Worm (Caenorhabditis elegans) whole organism, young adult: ENCODE data around the gene srbc-56.

Source experiments
- F57A8.1 ChIP-seq: fragments of 200-800 bp; sonication (Bioruptor generic); optimal IDR thresholded peaks from 2 replicates; lab custom pipeline; 2018; ENCODE audit warnings: mild to moderate bottlenecking, missing genetic modification characterization, moderate library complexity, missing compliant biosample characterization
- Y53F4B.3 ChIP-seq: fragments of 200-800 bp; sonication (Bioruptor generic); IDR thresholded peaks from 2 replicates; pipeline ENCODE4 v1.3.6; 2022; ENCODE audit warnings: missing genetic modification reagents, missing genetic modification characterization, missing compliant biosample characterization
- Y53G8AR.9 ChIP-seq: fragments of 200-800 bp; sonication (Bioruptor generic); conservative IDR thresholded peaks from 2 replicates; pipeline ENCODE4 v1.3.6; 2022; ENCODE audit warnings: missing genetic modification reagents, missing genetic modification characterization, missing compliant biosample characterization
- Y79H2A.3 ChIP-seq: fragments of 200-800 bp; sonication (Bioruptor generic); conservative IDR thresholded peaks from 2 replicates; pipeline ENCODE4 v1.3.6; 2022; ENCODE audit warnings: missing genetic modification reagents, missing genetic modification characterization, missing compliant biosample characterization
- athp-1 ChIP-seq: sonication (generic microtip); optimal IDR thresholded peaks from 2 replicates; lab custom pipeline; 2017; ENCODE audit warnings: mild to moderate bottlenecking, missing genetic modification characterization, missing compliant biosample characterization
- ceh-58 ChIP-seq: fragments of 200-800 bp; sonication (Bioruptor generic); IDR thresholded peaks from 2 replicates; pipeline ENCODE4 v1.3.6; 2022; ENCODE audit warnings: missing genetic modification characterization, missing compliant biosample characterization
- die-1 ChIP-seq: sonication (generic microtip); optimal IDR thresholded peaks from 2 replicates; lab custom pipeline; 2016; ENCODE audit warnings: missing genotype, mild to moderate bottlenecking, missing genetic modification characterization, missing compliant biosample characterization
- let-526 ChIP-seq: fragments of 200-800 bp; sonication (Bioruptor generic); IDR thresholded peaks from 2 replicates; pipeline ENCODE4 v1.3.6; 2022; ENCODE audit warnings: missing genetic modification reagents, missing genetic modification characterization, missing compliant biosample characterization
- lin-35 ChIP-seq, 3 experiments: fragments of 150-350 bp in 2 of 3; sonication (generic microtip) in 1 of 3; optimal IDR thresholded peaks; 2 replicates each; lab custom pipeline; 2014 to 2018; ENCODE audit warnings: missing biosample characterization in 3 of 3, missing genetic modification characterization in 3 of 3, missing genetic modification reagents in 3 of 3
- lin-54 ChIP-seq: fragments of 200-800 bp; sonication (Bioruptor generic); optimal IDR thresholded peaks from 2 replicates; lab custom pipeline; 2018; ENCODE audit warnings: mild to moderate bottlenecking, missing genetic modification characterization, missing compliant biosample characterization
- nhr-120 ChIP-seq: fragments of 200-800 bp; sonication (Bioruptor generic); IDR thresholded peaks from 2 replicates; pipeline ENCODE4 v1.3.6; 2022; ENCODE audit warnings: missing genetic modification characterization, missing compliant biosample characterization
- nhr-90 ChIP-seq: sonication (generic microtip); optimal IDR thresholded peaks from 2 replicates; lab custom pipeline; 2016; ENCODE audit warnings: missing genotype, mild to moderate bottlenecking, missing genetic modification characterization, missing compliant biosample characterization
- unc-130 ChIP-seq: sonication (generic microtip); optimal IDR thresholded peaks from 2 replicates; lab custom pipeline; 2016; ENCODE audit warnings: missing genetic modification reagents, missing genetic modification characterization, missing compliant biosample characterization
- unc-62 ChIP-seq: fragments of 150-350 bp; optimal IDR thresholded peaks from 2 replicates; lab custom pipeline; 2014; ENCODE audit warnings: missing biosample characterization, missing genetic modification reagents, missing genetic modification characterization

DNA sequence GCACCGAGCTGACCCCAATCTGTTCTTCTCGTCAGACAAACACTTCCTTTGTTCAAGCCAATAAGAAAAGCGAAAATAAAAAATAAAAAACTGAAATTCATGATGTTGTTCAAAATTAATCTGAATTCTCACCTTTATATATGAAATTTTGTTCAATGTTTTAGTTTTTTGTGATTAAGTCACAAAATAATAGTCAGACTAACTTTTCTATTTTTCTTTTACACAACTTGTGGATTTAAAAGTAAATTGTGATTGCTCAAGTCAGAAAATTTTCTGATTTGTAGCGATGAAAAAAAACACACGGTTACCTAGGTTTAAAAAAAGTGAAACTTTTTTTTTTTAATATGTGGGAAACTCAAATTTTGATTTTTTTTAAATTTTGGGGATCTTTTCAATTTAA, 13.7 kb downstream of the srbc-56 start, which contains the start of gene abf-3:
- no peak for TF ChIP-seq nhr-90
- TF ChIP-seq nhr-120 (GFP tag; lab: Robert Waterston, UW), result no peak
- no peak for TF ChIP-seq unc-62 (GFP tag; lab: Kevin White, UChicago)
- no peak for TF ChIP-seq ceh-58 (GFP tag; lab: Robert Waterston, UW)
- TF ChIP-seq athp-1 (tag; lab: Kevin White, UChicago), result no peak
- no peak for TF ChIP-seq lin-54
- no peak for TF ChIP-seq Y79H2A.3 (GFP tag; lab: Robert Waterston, UW)
- TF ChIP-seq die-1, result no peak
- no peak for TF ChIP-seq lin-35 (GFP tag; optimal IDR thresholded peaks at IDR 0.05; lab: Kevin White, UChicago)
- TF ChIP-seq Y53G8AR.9, result no peak
- no peak for TF ChIP-seq unc-130 (GFP tag; lab: Kevin White, UChicago)
- TF ChIP-seq let-526 (GFP tag; lab: Robert Waterston, UW), result no peak
- TF ChIP-seq F57A8.1, result no peak
- no peak for TF ChIP-seq Y53F4B.3 (GFP tag; lab: Robert Waterston, UW)
